Fruit fly (Drosophila melanogaster) whole organism, embryonic: ENCODE results near the gene CG31161.

Source experiments
- Asciz ChIP-seq: fragments of 200-800 bp; sonication (Bioruptor generic); optimal IDR thresholded peaks from 2 replicates; lab custom pipeline; 2017; ENCODE audit warnings: missing biosample characterization, mild to moderate bottlenecking, missing genetic modification characterization, missing genetic modification reagents
- Bgb ChIP-seq: fragments of 200-800 bp; sonication (Bioruptor generic); IDR thresholded peaks from 2 replicates; pipeline ENCODE4 v1.3.6; 2022; ENCODE audit warnings: missing biosample characterization, missing genetic modification characterization; ENCODE audit not compliant: partially characterized antibody
- CG10321 ChIP-seq: fragments of 200-800 bp; sonication (Bioruptor generic); IDR thresholded peaks from 2 replicates; pipeline ENCODE4 v1.3.6; 2022; ENCODE audit warnings: missing biosample characterization, missing genetic modification characterization
- CG11696 ChIP-seq: fragments of 200-800 bp; sonication (Bioruptor generic); IDR thresholded peaks from 2 replicates; pipeline ENCODE4 v1.3.6; 2022; ENCODE audit warnings: missing biosample characterization, missing genetic modification characterization
- CG12219 ChIP-seq: fragments of 200-800 bp; sonication (Bioruptor generic); optimal IDR thresholded peaks from 3 replicates; lab custom pipeline; 2018; ENCODE audit warnings: missing biosample characterization, mild to moderate bottlenecking, missing genetic modification characterization
- CG14050 ChIP-seq: fragments of 200-800 bp; sonication (Bioruptor generic); IDR thresholded peaks from 3 replicates; pipeline ENCODE4 v1.3.6; 2022; ENCODE audit warnings: missing biosample characterization, missing genetic modification characterization
- CG15011 ChIP-seq: fragments of 200-800 bp; sonication (Bioruptor generic); optimal IDR thresholded peaks from 3 replicates; lab custom pipeline; 2018; ENCODE audit warnings: missing biosample characterization, mild to moderate bottlenecking, missing genetic modification characterization
- CG1603 ChIP-seq: fragments of 200-800 bp; sonication (Bioruptor generic); optimal IDR thresholded peaks from 2 replicates; lab custom pipeline; 2019; ENCODE audit warnings: missing biosample characterization, mild to moderate bottlenecking, missing genetic modification characterization, moderate library complexity
- CG17186 ChIP-seq: fragments of 200-800 bp; sonication (Bioruptor generic); optimal IDR thresholded peaks from 3 replicates; lab custom pipeline; 2017; ENCODE audit warnings: missing biosample characterization, missing genetic modification reagents, missing genetic modification characterization
- CG17568 ChIP-seq: fragments of 200-800 bp; sonication (Bioruptor generic); optimal IDR thresholded peaks from 2 replicates; lab custom pipeline; 2018; ENCODE audit warnings: missing biosample characterization, mild to moderate bottlenecking, missing genetic modification characterization, moderate library complexity
- CG17612 ChIP-seq: fragments of 200-800 bp; sonication (Bioruptor generic); IDR thresholded peaks from 2 replicates; pipeline ENCODE4 v1.3.6; 2022; ENCODE audit warnings: missing biosample characterization, missing genetic modification characterization
- CG2199 ChIP-seq: fragments of 200-800 bp; sonication (Bioruptor generic); IDR thresholded peaks from 3 replicates; pipeline ENCODE4 v1.3.6; 2022; ENCODE audit warnings: missing biosample characterization, missing genetic modification characterization
- CG2712 ChIP-seq: fragments of 200-800 bp; optimal IDR thresholded peaks from 3 replicates; lab custom pipeline; 2019; ENCODE audit warnings: missing biosample characterization, mild to moderate bottlenecking, missing genetic modification characterization, moderate library complexity
- CG2875 ChIP-seq: fragments of 200-800 bp; sonication (Bioruptor generic); optimal IDR thresholded peaks from 2 replicates; lab custom pipeline; 2017; ENCODE audit warnings: missing biosample characterization, mild to moderate bottlenecking, missing genetic modification characterization, missing genetic modification reagents
- CG4424 ChIP-seq: fragments of 200-800 bp; sonication (Bioruptor generic); optimal IDR thresholded peaks from 3 replicates; lab custom pipeline; 2016; ENCODE audit warnings: missing biosample characterization, missing genetic modification characterization
- CG6654 ChIP-seq: fragments of 200-800 bp; sonication (Bioruptor generic); optimal IDR thresholded peaks from 2 replicates; lab custom pipeline; 2017; ENCODE audit warnings: missing biosample characterization, mild to moderate bottlenecking, missing genetic modification characterization
- CG7271 ChIP-seq: fragments of 200-800 bp; sonication (Bioruptor generic); optimal IDR thresholded peaks from 2 replicates; lab custom pipeline; 2018; ENCODE audit warnings: missing biosample characterization, mild to moderate bottlenecking, missing genetic modification characterization, moderate library complexity
- CG7372 ChIP-seq: fragments of 200-800 bp; sonication (Bioruptor generic); IDR thresholded peaks from 2 replicates; pipeline ENCODE4 v1.3.6; 2022; ENCODE audit warnings: missing biosample characterization, missing genetic modification characterization
- CG9437 ChIP-seq: fragments of 200-800 bp; sonication (Bioruptor generic); optimal IDR thresholded peaks from 2 replicates; lab custom pipeline; 2018; ENCODE audit warnings: missing biosample characterization, mild to moderate bottlenecking, missing genetic modification characterization
- CG9727 ChIP-seq: fragments of 200-800 bp; sonication (Bioruptor generic); optimal IDR thresholded peaks from 3 replicates; lab custom pipeline; 2017; ENCODE audit warnings: missing biosample characterization, mild to moderate bottlenecking, missing genetic modification characterization
- CG9797 ChIP-seq: fragments of 200-800 bp; sonication (Bioruptor generic); optimal IDR thresholded peaks from 3 replicates; lab custom pipeline; 2018; ENCODE audit warnings: missing biosample characterization, mild to moderate bottlenecking, missing genetic modification characterization
- CG9817 ChIP-seq: fragments of 200-800 bp; sonication (Bioruptor generic); optimal IDR thresholded peaks from 2 replicates; lab custom pipeline; 2018; ENCODE audit warnings: missing biosample characterization, mild to moderate bottlenecking, missing genetic modification characterization, moderate library complexity
- CG9876 ChIP-seq: fragments of 200-800 bp; sonication (Bioruptor generic); optimal IDR thresholded peaks from 2 replicates; lab custom pipeline; 2016; ENCODE audit warnings: missing biosample characterization, missing genetic modification characterization
- CHES-1-like ChIP-seq: fragments of 200-800 bp; sonication (Bioruptor generic); optimal IDR thresholded peaks from 2 replicates; lab custom pipeline; 2016; ENCODE audit warnings: missing biosample characterization, missing genetic modification characterization
- D19A ChIP-seq: fragments of 200-800 bp; optimal IDR thresholded peaks from 3 replicates; lab custom pipeline; 2019; ENCODE audit warnings: missing biosample characterization, mild to moderate bottlenecking, missing genetic modification characterization, moderate library complexity
- Dll ChIP-seq: fragments of 200-800 bp; sonication (Bioruptor generic); IDR thresholded peaks from 4 replicates; pipeline ENCODE4 v1.3.6; 2022; ENCODE audit warnings: missing biosample characterization, missing genetic modification characterization; ENCODE audit not compliant: partially characterized antibody
- ERR ChIP-seq: fragments of 200-800 bp; sonication (Bioruptor generic); optimal IDR thresholded peaks from 2 replicates; lab custom pipeline; 2016; ENCODE audit warnings: missing biosample characterization, missing genetic modification characterization
- Ets65A ChIP-seq: fragments of 200-800 bp; sonication (Bioruptor generic); peaks from one replicate; lab custom pipeline; 2016; ENCODE audit warnings: missing biosample characterization, missing genetic modification characterization
- Fer2 ChIP-seq: fragments of 200-800 bp; sonication (Bioruptor generic); optimal IDR thresholded peaks from 2 replicates; lab custom pipeline; 2018; ENCODE audit warnings: missing biosample characterization, mild to moderate bottlenecking, missing genetic modification characterization, moderate library complexity
- H2.0 ChIP-seq: fragments of 200-800 bp; sonication (Bioruptor generic); IDR thresholded peaks from 2 replicates; pipeline ENCODE4 v1.3.6; 2022; ENCODE audit warnings: missing biosample characterization, missing genetic modification characterization
- HLH3B ChIP-seq: fragments of 200-800 bp; sonication (Bioruptor generic); IDR thresholded peaks from 2 replicates; pipeline ENCODE4 v1.3.6; 2022; ENCODE audit warnings: missing biosample characterization, missing genetic modification characterization
- Hand ChIP-seq: fragments of 200-800 bp; sonication (Bioruptor generic); optimal IDR thresholded peaks from 2 replicates; lab custom pipeline; 2017; ENCODE audit warnings: mild to moderate bottlenecking, missing biosample characterization, missing genetic modification reagents, missing genetic modification characterization
- Lim3 ChIP-seq: fragments of 200-800 bp; sonication (Bioruptor generic); IDR thresholded peaks from 2 replicates; pipeline ENCODE4 v1.3.6; 2022; ENCODE audit warnings: missing biosample characterization, missing genetic modification characterization
- Lpt ChIP-seq: fragments of >200 bp; optimal IDR thresholded peaks from 2 replicates; lab custom pipeline; 2018; ENCODE audit warnings: missing biosample characterization, missing genetic modification characterization
- Med ChIP-seq: fragments of 200-800 bp; sonication (Bioruptor generic); peaks from one replicate; lab custom pipeline; 2016; ENCODE audit warnings: missing biosample characterization, missing genetic modification characterization, mild to moderate bottlenecking, inconsistent platforms, moderate library complexity
- Myb ChIP-seq: fragments of 200-800 bp; sonication (Bioruptor generic); optimal IDR thresholded peaks from 2 replicates; lab custom pipeline; 2016; ENCODE audit warnings: missing biosample characterization, missing genetic modification characterization
- NK7.1 ChIP-seq: fragments of 200-800 bp; sonication (Bioruptor generic); optimal IDR thresholded peaks from 3 replicates; lab custom pipeline; 2016; ENCODE audit warnings: missing biosample characterization, missing genetic modification characterization
- cad ChIP-seq: fragments of >200 bp; optimal IDR thresholded peaks from 2 replicates; lab custom pipeline; 2017; ENCODE audit warnings: missing biosample characterization, missing genetic modification characterization
- cg ChIP-seq: fragments of 200-800 bp; sonication (Bioruptor generic); optimal IDR thresholded peaks from 3 replicates; lab custom pipeline; 2019; ENCODE audit warnings: missing biosample characterization, mild to moderate bottlenecking, missing genetic modification characterization, moderate library complexity
- gsb-n ChIP-seq: fragments of 200-800 bp; sonication (Bioruptor generic); optimal IDR thresholded peaks from 3 replicates; lab custom pipeline; 2018; ENCODE audit warnings: missing biosample characterization, mild to moderate bottlenecking, missing genetic modification characterization
- inv ChIP-seq: fragments of 200-800 bp; sonication (Bioruptor generic); IDR thresholded peaks from 2 replicates; pipeline ENCODE4 v1.3.6; 2022; ENCODE audit warnings: missing biosample characterization, missing genetic modification characterization; ENCODE audit not compliant: partially characterized antibody
- kah ChIP-seq: fragments of 200-800 bp; sonication (Bioruptor generic); optimal IDR thresholded peaks from 2 replicates; lab custom pipeline; 2018; ENCODE audit warnings: missing biosample characterization, mild to moderate bottlenecking, missing genetic modification characterization
- lab ChIP-seq: fragments of 200-800 bp; sonication (Bioruptor generic); optimal IDR thresholded peaks from 3 replicates; lab custom pipeline; 2017; ENCODE audit warnings: missing biosample characterization, missing genetic modification characterization, mild to moderate bottlenecking, moderate library complexity, missing genetic modification reagents
- lilli ChIP-seq: fragments of 200-800 bp; sonication (Bioruptor generic); optimal IDR thresholded peaks from 3 replicates; lab custom pipeline; 2016; ENCODE audit warnings: missing biosample characterization, missing genetic modification characterization
- nau ChIP-seq: fragments of 200-800 bp; sonication (Bioruptor generic); optimal IDR thresholded peaks from 3 replicates; lab custom pipeline; 2017; ENCODE audit warnings: missing biosample characterization, mild to moderate bottlenecking, missing genetic modification characterization, missing genetic modification reagents
- pros ChIP-seq: fragments of 200-800 bp; sonication (Bioruptor generic); optimal IDR thresholded peaks from 3 replicates; lab custom pipeline; 2019; ENCODE audit warnings: missing biosample characterization, mild to moderate bottlenecking, missing genetic modification characterization, moderate library complexity
- pum ChIP-seq: fragments of 200-800 bp; sonication (Bioruptor generic); optimal IDR thresholded peaks from 2 replicates; lab custom pipeline; 2016; ENCODE audit warnings: missing biosample characterization, missing genetic modification characterization
- scrt ChIP-seq: fragments of 200-800 bp; sonication (Bioruptor generic); optimal IDR thresholded peaks from 2 replicates; lab custom pipeline; 2018; ENCODE audit warnings: missing biosample characterization, mild to moderate bottlenecking, missing genetic modification characterization, moderate library complexity
- shn ChIP-seq: fragments of 200-800 bp; sonication (Bioruptor generic); optimal IDR thresholded peaks from 3 replicates; lab custom pipeline; 2016; ENCODE audit warnings: missing biosample characterization, missing genetic modification characterization
- slou ChIP-seq: fragments of 200-800 bp; sonication (Bioruptor generic); optimal IDR thresholded peaks from 3 replicates; lab custom pipeline; 2016; ENCODE audit warnings: missing biosample characterization, missing genetic modification characterization
- z ChIP-seq: fragments of 200-800 bp; sonication (Bioruptor generic); IDR thresholded peaks from 3 replicates; pipeline ENCODE4 v1.3.6; 2022; ENCODE audit warnings: missing biosample characterization, missing genetic modification characterization
- zfh2 ChIP-seq: fragments of 200-800 bp; sonication (Bioruptor generic); optimal IDR thresholded peaks from 2 replicates; lab custom pipeline; 2016; ENCODE audit warnings: missing biosample characterization, missing genetic modification characterization

CG31161 gene

DNA sequence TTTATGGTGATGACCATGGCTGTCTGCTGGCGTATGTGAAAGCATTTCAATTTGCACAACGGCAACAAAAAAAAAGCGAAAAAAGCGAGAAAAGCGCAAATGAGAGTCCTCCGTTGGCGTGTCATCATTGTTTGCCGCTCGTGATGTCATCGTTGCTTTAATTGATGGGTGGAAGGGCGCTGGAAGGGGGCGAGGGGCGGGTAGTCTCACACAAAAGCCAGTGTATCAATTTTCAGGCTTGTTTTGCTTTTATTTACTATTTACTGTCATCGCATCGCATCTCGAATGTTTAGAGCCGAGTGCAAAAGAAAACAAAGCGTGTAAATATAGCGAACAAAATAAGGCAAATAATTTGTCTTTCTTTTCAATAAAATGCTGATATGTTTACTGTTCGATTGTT, 27.0 kb upstream of the CG31161 start (continued):
- TF ChIP-seq Ets65A (GFP tag; lab: Kevin White, UChicago) (no peak), CG10321 (GFP tag; lab: Robert Waterston, UW) (no peak), ERR (GFP tag; lab: Kevin White, UChicago) (no peak), CG2712 (tag; lab: Kevin White, UChicago) (peak; percentile 45), Med (GFP tag; lab: Kevin White, UChicago) (peak; percentile 65), CG12219 (GFP tag; lab: Kevin White, UChicago) (peak; percentile 46), lilli (GFP tag; lab: Kevin White, UChicago) (no peak), NK7.1 (no peak), Asciz (peak; percentile 85), inv (no peak), CHES-1-like (GFP tag; lab: Kevin White, UChicago) (no peak), CG9876 (GFP tag; lab: Kevin White, UChicago) (no peak), CG9817 (tag; lab: Kevin White, UChicago) (no peak), gsb-n (tag; lab: Kevin White, UChicago) (peak; percentile 69), CG15011 (peak; percentile 25), cg (GFP tag; lab: Kevin White, UChicago) (no peak), CG2199 (GFP tag; lab: Robert Waterston, UW) (no peak), CG9437 (GFP tag; lab: Kevin White, UChicago) (no peak), Lpt (GFP tag; lab: Kevin White, UChicago) (no peak), pum (GFP tag; lab: Kevin White, UChicago) (no peak), CG7271 (peak; percentile 62), Bgb (GFP tag; lab: Robert Waterston, UW) (no peak), z (GFP tag; lab: Robert Waterston, UW) (no peak), pros (no peak), Lim3 (GFP tag; lab: Robert Waterston, UW) (no peak), H2.0 (no peak), CG7372 (GFP tag; lab: Robert Waterston, UW) (no peak), Myb (GFP tag; lab: Kevin White, UChicago) (no peak), nau (GFP tag; lab: Kevin White, UChicago) (peak; percentile 69), CG4424 (GFP tag; lab: Kevin White, UChicago) (peak; percentile 14), Hand (GFP tag; lab: Kevin White, UChicago) (no peak), CG14050 (GFP tag; lab: Robert Waterston, UW) (no peak), CG9797 (GFP tag; lab: Kevin White, UChicago) (no peak), Fer2 (tag; lab: Kevin White, UChicago) (no peak), CG6654 (GFP tag; lab: Kevin White, UChicago) (peak; percentile 13), CG1603 (peak; percentile 80), kah (GFP tag; lab: Kevin White, UChicago) (peak; percentile 13), Dll (GFP tag; lab: Robert Waterston, UW) (no peak), CG17186 (no peak), cad (GFP tag; lab: Kevin White, UChicago) (no peak), shn (GFP tag; lab: Kevin White, UChicago) (no peak), zfh2 (GFP tag; lab: Kevin White, UChicago) (no peak), CG17612 (GFP tag; lab: Robert Waterston, UW) (no peak), HLH3B (GFP tag; lab: Robert Waterston, UW) (peak; percentile 8; the same call in 1 of the 2 replicates), slou (no peak), CG11696 (GFP tag; lab: Robert Waterston, UW) (no peak), CG2875 (peak; percentile 78), CG17568 (GFP tag; lab: Kevin White, UChicago) (peak; percentile 80), scrt (GFP tag; lab: Kevin White, UChicago) (peak; percentile 6), D19A (tag; lab: Kevin White, UChicago) (no peak), CG9727 (GFP tag; lab: Kevin White, UChicago) (no peak), lab (peak; percentile 65)
